Fruit fly (Drosophila melanogaster) whole organism, embryonic: ENCODE measurements around the gene bon.

Experiments
- Ada2b ChIP-seq: fragments of 200-800 bp; sonication (Bioruptor generic); IDR thresholded peaks from 2 replicates; pipeline ENCODE4 v1.3.6; 2022; ENCODE audit warnings: missing biosample characterization, missing genetic modification characterization
- Bgb ChIP-seq: fragments of 200-800 bp; sonication (Bioruptor generic); IDR thresholded peaks from 2 replicates; pipeline ENCODE4 v1.3.6; 2022; ENCODE audit warnings: missing biosample characterization, missing genetic modification characterization; ENCODE audit not compliant: partially characterized antibody
- Blimp-1 ChIP-seq: fragments of 200-800 bp; sonication (Bioruptor generic); optimal IDR thresholded peaks from 3 replicates; lab custom pipeline; 2018; ENCODE audit warnings: missing biosample characterization, missing genetic modification characterization, mild to moderate bottlenecking, moderate library complexity, missing genetic modification reagents
- CG11695 ChIP-seq: fragments of 200-800 bp; sonication (Bioruptor generic); IDR thresholded peaks from 3 replicates; pipeline ENCODE4 v1.3.6; 2022; ENCODE audit warnings: missing biosample characterization, missing genetic modification characterization
- CG12744 ChIP-seq: fragments of 200-800 bp; sonication (Bioruptor generic); optimal IDR thresholded peaks from 2 replicates; lab custom pipeline; 2016; ENCODE audit warnings: missing biosample characterization, missing genetic modification characterization
- CG12942 ChIP-seq: fragments of 200-800 bp; sonication (Bioruptor generic); optimal IDR thresholded peaks from 3 replicates; lab custom pipeline; 2016; ENCODE audit warnings: missing biosample characterization, missing genetic modification characterization
- CG14860 ChIP-seq: fragments of 200-800 bp; sonication (Bioruptor generic); IDR thresholded peaks from 3 replicates; pipeline ENCODE4 v1.3.6; 2022; ENCODE audit warnings: missing biosample characterization, missing genetic modification characterization; ENCODE audit not compliant: partially characterized antibody
- CG15073 ChIP-seq: fragments of 200-800 bp; sonication (Bioruptor generic); optimal IDR thresholded peaks from 2 replicates; lab custom pipeline; 2016; ENCODE audit warnings: missing biosample characterization, missing genetic modification characterization
- CG15696 ChIP-seq: fragments of 200-800 bp; sonication (Bioruptor generic); optimal IDR thresholded peaks from 2 replicates; lab custom pipeline; 2019; ENCODE audit warnings: missing biosample characterization, mild to moderate bottlenecking, missing genetic modification characterization, moderate library complexity
- CG16863 ChIP-seq: fragments of 200-800 bp; sonication (Bioruptor generic); optimal IDR thresholded peaks from 3 replicates; lab custom pipeline; 2016; ENCODE audit warnings: missing biosample characterization, missing genetic modification characterization
- CG2120 ChIP-seq: fragments of 200-800 bp; sonication (Bioruptor generic); optimal IDR thresholded peaks from 3 replicates; lab custom pipeline; 2016; ENCODE audit warnings: missing biosample characterization, missing genetic modification characterization
- CG4424 ChIP-seq: fragments of 200-800 bp; sonication (Bioruptor generic); optimal IDR thresholded peaks from 3 replicates; lab custom pipeline; 2016; ENCODE audit warnings: missing biosample characterization, missing genetic modification characterization
- CG6654 ChIP-seq: fragments of 200-800 bp; sonication (Bioruptor generic); optimal IDR thresholded peaks from 2 replicates; lab custom pipeline; 2017; ENCODE audit warnings: missing biosample characterization, mild to moderate bottlenecking, missing genetic modification characterization
- CG6683 ChIP-seq: fragments of 200-800 bp; sonication (Bioruptor generic); optimal IDR thresholded peaks from 2 replicates; lab custom pipeline; 2017; ENCODE audit warnings: missing biosample characterization, mild to moderate bottlenecking, missing genetic modification characterization, missing genetic modification reagents
- CG7357 ChIP-seq: fragments of 200-800 bp; sonication (Bioruptor generic); IDR thresholded peaks from 3 replicates; pipeline ENCODE4 v1.3.6; 2022; ENCODE audit warnings: missing biosample characterization, missing genetic modification characterization
- CG7372 ChIP-seq: fragments of 200-800 bp; sonication (Bioruptor generic); IDR thresholded peaks from 2 replicates; pipeline ENCODE4 v1.3.6; 2022; ENCODE audit warnings: missing biosample characterization, missing genetic modification characterization
- CG7928 ChIP-seq: fragments of 200-800 bp; sonication (Bioruptor generic); optimal IDR thresholded peaks from 2 replicates; lab custom pipeline; 2017; ENCODE audit warnings: missing biosample characterization, mild to moderate bottlenecking, missing genetic modification characterization
- CG9437 ChIP-seq: fragments of 200-800 bp; sonication (Bioruptor generic); optimal IDR thresholded peaks from 2 replicates; lab custom pipeline; 2018; ENCODE audit warnings: missing biosample characterization, mild to moderate bottlenecking, missing genetic modification characterization
- CrebB ChIP-seq: fragments of 200-800 bp; sonication (Bioruptor generic); optimal IDR thresholded peaks from 3 replicates; lab custom pipeline; 2018; ENCODE audit warnings: missing biosample characterization, mild to moderate bottlenecking, missing genetic modification characterization
- D ChIP-seq, 2 experiments: fragments of 200-800 bp in 1 of 2; fragments of >200 bp in 1 of 2; sonication (Bioruptor generic) in 1 of 2; optimal IDR thresholded peaks; 2 replicates in 1 of 2; 3 replicates in 1 of 2; lab custom pipeline; 2017; ENCODE audit warnings: mild to moderate bottlenecking in 1 of 2, missing biosample characterization in 1 of 2, missing genetic modification characterization in 1 of 2, missing genetic modification reagents in 1 of 2
- Dbx ChIP-seq: fragments of 200-800 bp; sonication (Bioruptor generic); IDR thresholded peaks from 3 replicates; pipeline ENCODE4 v1.3.6; 2022; ENCODE audit warnings: missing biosample characterization, missing genetic modification characterization
- H15 ChIP-seq: fragments of 200-800 bp; sonication (Bioruptor generic); IDR thresholded peaks from 3 replicates; pipeline ENCODE4 v1.3.6; 2022; ENCODE audit warnings: missing biosample characterization, missing genetic modification characterization
- Nf-YB ChIP-seq: fragments of 200-800 bp; sonication (Bioruptor generic); optimal IDR thresholded peaks from 3 replicates; lab custom pipeline; 2019; ENCODE audit warnings: missing biosample characterization, mild to moderate bottlenecking, missing genetic modification characterization, moderate library complexity
- aop ChIP-seq: fragments of 200-800 bp; sonication (Bioruptor generic); IDR thresholded peaks from 2 replicates; pipeline ENCODE4 v1.3.6; 2022; ENCODE audit warnings: missing biosample characterization, missing genetic modification characterization
- ase ChIP-seq: fragments of 200-800 bp; sonication (Bioruptor generic); IDR thresholded peaks from 3 replicates; pipeline ENCODE4 v1.3.6; 2022; ENCODE audit warnings: missing biosample characterization, missing genetic modification characterization
- bbx ChIP-seq: fragments of 200-800 bp; sonication (Bioruptor generic); IDR thresholded peaks from 2 replicates; pipeline ENCODE4 v1.3.6; 2022; ENCODE audit warnings: missing biosample characterization, missing genetic modification characterization; ENCODE audit not compliant: partially characterized antibody
- bowl ChIP-seq: fragments of 200-800 bp; sonication (Bioruptor generic); IDR thresholded peaks from 2 replicates; pipeline ENCODE4 v1.3.6; 2022; ENCODE audit warnings: missing biosample characterization, missing genetic modification characterization
- croc ChIP-seq: fragments of 200-800 bp; sonication (Bioruptor generic); conservative IDR thresholded peaks from 3 replicates; pipeline ENCODE4 v1.3.6; 2022; ENCODE audit warnings: missing biosample characterization, missing genetic modification characterization
- crol ChIP-seq: fragments of 200-800 bp; sonication (Bioruptor generic); IDR thresholded peaks from 2 replicates; pipeline ENCODE4 v1.3.6; 2022; ENCODE audit warnings: missing biosample characterization, missing genetic modification characterization
- crp ChIP-seq, 2 experiments: fragments of 200-800 bp; sonication (Bioruptor generic); optimal IDR thresholded peaks; 2 replicates in 1 of 2; 3 replicates in 1 of 2; lab custom pipeline; 2017; ENCODE audit warnings: missing biosample characterization in 2 of 2, missing genetic modification characterization in 2 of 2, mild to moderate bottlenecking in 1 of 2, moderate library complexity in 1 of 2
- dati ChIP-seq: fragments of 200-800 bp; sonication (Bioruptor generic); IDR thresholded peaks from 2 replicates; pipeline ENCODE4 v1.3.6; 2022; ENCODE audit warnings: missing biosample characterization, missing genetic modification characterization
- gsb-n ChIP-seq: fragments of 200-800 bp; sonication (Bioruptor generic); optimal IDR thresholded peaks from 3 replicates; lab custom pipeline; 2018; ENCODE audit warnings: missing biosample characterization, mild to moderate bottlenecking, missing genetic modification characterization
- gt ChIP-seq: fragments of 200-800 bp; sonication (Bioruptor generic); IDR thresholded peaks from 2 replicates; pipeline ENCODE4 v1.3.6; 2022; ENCODE audit warnings: missing biosample characterization, missing genetic modification characterization
- hth ChIP-seq: fragments of >200 bp; optimal IDR thresholded peaks from 2 replicates; lab custom pipeline; 2017; ENCODE audit warnings: inconsistent platforms
- lab ChIP-seq: fragments of 200-800 bp; sonication (Bioruptor generic); optimal IDR thresholded peaks from 3 replicates; lab custom pipeline; 2017; ENCODE audit warnings: missing biosample characterization, missing genetic modification characterization, mild to moderate bottlenecking, moderate library complexity, missing genetic modification reagents
- lola ChIP-seq, 3 experiments: fragments of >200 bp in 2 of 3; fragments of 200-800 bp in 1 of 3; sonication (Bioruptor generic) in 1 of 3; optimal IDR thresholded peaks; 2 replicates each; lab custom pipeline; 2017 to 2019; ENCODE audit warnings: missing biosample characterization in 3 of 3, missing genetic modification characterization in 3 of 3, mild to moderate bottlenecking in 1 of 3, moderate library complexity in 1 of 3
- maf-S ChIP-seq: fragments of 200-800 bp; sonication (Bioruptor generic); optimal IDR thresholded peaks from 2 replicates; lab custom pipeline; 2016; ENCODE audit warnings: missing biosample characterization, missing genetic modification characterization
- mirr ChIP-seq: fragments of 200-800 bp; sonication (Bioruptor generic); optimal IDR thresholded peaks from 3 replicates; lab custom pipeline; 2018; ENCODE audit warnings: missing biosample characterization, mild to moderate bottlenecking, missing genetic modification characterization
- oc ChIP-seq: fragments of 200-800 bp; sonication (Bioruptor generic); optimal IDR thresholded peaks from 2 replicates; lab custom pipeline; 2018; ENCODE audit warnings: missing biosample characterization, mild to moderate bottlenecking, missing genetic modification characterization, moderate library complexity
- org-1 ChIP-seq: fragments of 200-800 bp; sonication (Bioruptor generic); optimal IDR thresholded peaks from 2 replicates; lab custom pipeline; 2017; ENCODE audit warnings: missing biosample characterization, missing genetic modification characterization
- pros ChIP-seq: fragments of 200-800 bp; sonication (Bioruptor generic); optimal IDR thresholded peaks from 3 replicates; lab custom pipeline; 2019; ENCODE audit warnings: missing biosample characterization, mild to moderate bottlenecking, missing genetic modification characterization, moderate library complexity
- sim ChIP-seq: fragments of 200-800 bp; sonication (Bioruptor generic); IDR thresholded peaks from 2 replicates; pipeline ENCODE4 v1.3.6; 2022; ENCODE audit warnings: missing biosample characterization, missing genetic modification characterization
- tin ChIP-seq: fragments of 200-800 bp; sonication (Bioruptor generic); optimal IDR thresholded peaks from 3 replicates; lab custom pipeline; 2016; ENCODE audit warnings: missing biosample characterization, missing genetic modification characterization
- trh ChIP-seq: fragments of 200-800 bp; sonication (Bioruptor generic); optimal IDR thresholded peaks from 2 replicates; lab custom pipeline; 2016; ENCODE audit warnings: missing biosample characterization, missing genetic modification characterization
- twi ChIP-seq: fragments of 200-800 bp; optimal IDR thresholded peaks from 2 replicates; lab custom pipeline; 2019; ENCODE audit warnings: missing biosample characterization, mild to moderate bottlenecking, missing genetic modification characterization, moderate library complexity
- tx ChIP-seq: fragments of 200-800 bp; sonication (Bioruptor generic); optimal IDR thresholded peaks from 2 replicates; lab custom pipeline; 2016; ENCODE audit warnings: missing biosample characterization, missing genetic modification characterization
- zen ChIP-seq: fragments of 200-800 bp; sonication (Bioruptor generic); optimal IDR thresholded peaks from 3 replicates; lab custom pipeline; 2018; ENCODE audit warnings: missing biosample characterization, mild to moderate bottlenecking, missing genetic modification characterization, moderate library complexity
- zf30C ChIP-seq: fragments of 200-800 bp; sonication (Bioruptor generic); optimal IDR thresholded peaks from 3 replicates; lab custom pipeline; 2018; ENCODE audit warnings: missing biosample characterization, mild to moderate bottlenecking, missing genetic modification characterization

bon gene

dm6 chr3R:20557415-20558105 is 35.4 kb upstream of the bon start, which contains the start of the genes DPCoAC and CG5180 (continued):
- no peak for TF ChIP-seq hth
- no peak for TF ChIP-seq trh
- peak; percentile 59 for TF ChIP-seq CG9437 (GFP tag; lab: Kevin White, UChicago)
- TF ChIP-seq CG14860 (GFP tag; lab: Robert Waterston, UW): peak; percentile 39; the same call in 1 of the 3 replicates
- TF ChIP-seq CG6654: no peak
- TF ChIP-seq CG2120 (GFP tag; lab: Kevin White, UChicago): peak; percentile 78
- peak; percentile 21 for TF ChIP-seq CG7928 (GFP tag; lab: Kevin White, UChicago)
- TF ChIP-seq aop (GFP tag; lab: Robert Waterston, UW): no peak
- TF ChIP-seq Bgb (GFP tag; lab: Robert Waterston, UW): peak; percentile 83
- TF ChIP-seq twi: no peak
- peak; percentile 72 for TF ChIP-seq tin
- TF ChIP-seq Blimp-1 (GFP tag; lab: Kevin White, UChicago): peak; percentile 7
- peak; percentile 39 for TF ChIP-seq CG4424
- no peak for TF ChIP-seq org-1 (GFP tag; lab: Kevin White, UChicago)
- TF ChIP-seq bbx (GFP tag; lab: Robert Waterston, UW): peak; percentile 76
- no peak for TF ChIP-seq oc (tag; lab: Kevin White, UChicago)
- no peak for TF ChIP-seq pros (GFP tag; lab: Kevin White, UChicago)
- peak; percentile 51 for TF ChIP-seq CG16863 (GFP tag; lab: Kevin White, UChicago)
- peak; percentile 68 for TF ChIP-seq lab (GFP tag; lab: Kevin White, UChicago)
- peak; percentile 42 for TF ChIP-seq CG15696 (tag; lab: Kevin White, UChicago)
- TF ChIP-seq maf-S: peak; percentile 62
- TF ChIP-seq dati (GFP tag; lab: Robert Waterston, UW): 0 out of 2 replicates have a peak, but pooled peaks have one; percentile 23
- TF ChIP-seq gt (GFP tag; lab: Robert Waterston, UW): 0 out of 2 replicates have a peak, but pooled peaks have one; percentile 37
- no peak for TF ChIP-seq crol (GFP tag; lab: Robert Waterston, UW)
- peak; percentile 61 for TF ChIP-seq H15 (GFP tag; lab: Robert Waterston, UW)
- TF ChIP-seq Ada2b (GFP tag; lab: Robert Waterston, UW): peak; percentile 71
- peak; percentile 7 for TF ChIP-seq CG15073
- peak in 1 of 3 experiments; percentile 58 for TF ChIP-seq lola (GFP tag; optimal IDR thresholded peaks at IDR 0.05; lab: Kevin White, UChicago)
- TF ChIP-seq CG6683: no peak
- peak; percentile 25 for TF ChIP-seq tx (GFP tag; lab: Kevin White, UChicago)
- TF ChIP-seq sim (GFP tag; lab: Robert Waterston, UW): no peak
- TF ChIP-seq bowl: no peak
- peak; percentile 85 for TF ChIP-seq Dbx (GFP tag; lab: Robert Waterston, UW)
- peak; percentile 50 for TF ChIP-seq mirr (GFP tag; lab: Kevin White, UChicago)
- peak; percentile 50; the same call in 1 of the 3 replicates for TF ChIP-seq CG7357
- TF ChIP-seq gsb-n (tag; lab: Kevin White, UChicago): peak; percentile 15
- TF ChIP-seq Nf-YB (GFP tag; lab: Kevin White, UChicago): peak; percentile 11
- TF ChIP-seq CG12942 (GFP tag; lab: Kevin White, UChicago): peak; percentile 45
- no peak for TF ChIP-seq CG12744 (GFP tag; lab: Kevin White, UChicago)
- peak; percentile 58 for TF ChIP-seq CrebB
- peak; percentile 0 for TF ChIP-seq D (optimal IDR thresholded peaks at IDR 0.05; lab: Kevin White, UChicago)
- TF ChIP-seq D (GFP tag; optimal IDR thresholded peaks at IDR 0.05; lab: Kevin White, UChicago): peak; percentile 40
- TF ChIP-seq CG11695 (GFP tag; lab: Robert Waterston, UW): no peak
- peak; percentile 35; the same call in 1 of the 3 replicates for TF ChIP-seq croc (GFP tag; lab: Robert Waterston, UW)
- TF ChIP-seq zf30C (GFP tag; lab: Kevin White, UChicago): peak; percentile 7
- peak in 1 of 2 experiments; percentile 36 for TF ChIP-seq crp (GFP tag; optimal IDR thresholded peaks at IDR 0.05; lab: Kevin White, UChicago)
- TF ChIP-seq CG7372: peak; percentile 68; the same call in 1 of the 2 replicates
- peak; percentile 65 for TF ChIP-seq zen
- no peak; the same call in 2 of the 3 replicates for TF ChIP-seq ase (GFP tag; lab: Robert Waterston, UW)
